Fruit fly (Drosophila melanogaster): ENCODE results near the gene CG13622.

DNA sequence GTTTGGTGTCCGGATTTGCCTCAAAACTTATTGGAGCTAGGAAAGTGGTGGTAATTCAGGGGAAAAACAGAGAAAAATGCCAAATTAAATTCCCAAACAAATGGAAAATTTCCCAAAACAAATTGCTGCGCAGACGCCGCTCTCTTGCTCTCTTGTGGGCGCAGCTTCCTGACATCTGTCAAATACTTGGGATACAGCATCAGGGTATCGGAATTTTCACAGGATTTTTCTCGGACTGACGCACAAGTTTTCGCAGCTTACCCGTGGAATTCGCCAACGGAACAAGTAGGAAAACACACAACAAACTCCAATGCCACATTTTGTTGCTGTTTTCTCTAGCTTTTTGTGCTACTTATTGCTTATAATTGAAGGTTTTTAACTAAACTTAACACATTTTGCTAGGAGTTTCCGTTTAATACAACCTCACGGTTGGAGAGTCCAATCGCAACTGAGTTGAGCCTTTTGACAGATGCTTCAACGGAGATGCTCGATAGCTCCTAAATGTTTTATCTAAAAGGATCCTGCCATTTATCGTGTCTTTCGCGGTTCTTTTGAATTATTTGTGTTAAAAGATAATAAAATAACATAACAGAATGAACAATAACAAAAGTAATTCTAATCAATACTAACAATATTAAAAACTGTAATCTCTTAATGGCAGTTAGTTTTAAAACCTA is 8.7 kb downstream of the CG13622 start, which contains the start of the genes nAChRbeta2 and DZIP1:
- TF ChIP-seq Myc (optimal IDR thresholded peaks at IDR 0.05) (no peak), Sin3A (optimal IDR thresholded peaks at IDR 0.05) (no peak), h (optimal IDR thresholded peaks at IDR 0.05) (no peak)
